Worm (Caenorhabditis elegans) whole organism, early embryonic: ENCODE results near the gene C50B6.9.

Experiments used
- B0310.2 ChIP-seq: sonication (generic microtip); optimal IDR thresholded peaks from 2 replicates; lab custom pipeline; 2016; ENCODE audit warnings: mild to moderate bottlenecking, missing genetic modification characterization, missing compliant biosample characterization
- F13C5.2 ChIP-seq: sonication (generic microtip); optimal IDR thresholded peaks from 2 replicates; lab custom pipeline; 2017; ENCODE audit warnings: mild to moderate bottlenecking, missing genetic modification characterization, inconsistent platforms, missing compliant biosample characterization
- aly-1 ChIP-seq: sonication (generic microtip); optimal IDR thresholded peaks from 2 replicates; lab custom pipeline; 2016; ENCODE audit warnings: missing genetic modification characterization, missing compliant biosample characterization
- ama-1 ChIP-seq: fragments of 150-350 bp; optimal IDR thresholded peaks from 2 replicates; lab custom pipeline; 2014
- ceh-13 ChIP-seq: fragments of 200-800 bp; sonication (Bioruptor generic); optimal IDR thresholded peaks from 2 replicates; lab custom pipeline; 2018; ENCODE audit warnings: mild to moderate bottlenecking, missing genetic modification characterization, missing compliant biosample characterization
- ceh-36 ChIP-seq: sonication (generic microtip); optimal IDR thresholded peaks from 2 replicates; lab custom pipeline; 2016; ENCODE audit warnings: missing genetic modification characterization, inconsistent platforms, missing compliant biosample characterization
- ets-7 ChIP-seq: sonication (generic microtip); optimal IDR thresholded peaks from 2 replicates; lab custom pipeline; 2016; ENCODE audit warnings: missing genotype, missing genetic modification characterization, missing compliant biosample characterization
- flt-1 ChIP-seq: fragments of 200-800 bp; sonication (Bioruptor generic); IDR thresholded peaks from 2 replicates; pipeline ENCODE4 v1.3.6; 2022; ENCODE audit warnings: missing genetic modification characterization, missing compliant biosample characterization
- hmbx-1 ChIP-seq: sonication (generic microtip); optimal IDR thresholded peaks from 2 replicates; lab custom pipeline; 2016; ENCODE audit warnings: mild to moderate bottlenecking, missing genetic modification characterization, missing compliant biosample characterization
- hmg-4 ChIP-seq: fragments of 200-800 bp; sonication (Bioruptor generic); optimal IDR thresholded peaks from 2 replicates; lab custom pipeline; 2018; ENCODE audit warnings: mild to moderate bottlenecking, missing genetic modification characterization, missing compliant biosample characterization
- hnd-1 ChIP-seq: sonication (generic microtip); optimal IDR thresholded peaks from 2 replicates; lab custom pipeline; 2016; ENCODE audit warnings: missing genetic modification characterization, missing compliant biosample characterization
- pes-1 ChIP-seq: fragments of 200-800 bp; sonication (Bioruptor generic); IDR thresholded peaks from 2 replicates; pipeline ENCODE4 v1.3.6; 2022; ENCODE audit warnings: missing genetic modification reagents, missing genetic modification characterization, missing compliant biosample characterization
- scrt-1 ChIP-seq: fragments of 200-800 bp; sonication (Bioruptor generic); IDR thresholded peaks from 2 replicates; pipeline ENCODE4 v1.3.6; 2022; ENCODE audit warnings: missing genetic modification characterization, missing compliant biosample characterization
- sea-1 ChIP-seq: fragments of 200-800 bp; sonication (Bioruptor generic); conservative IDR thresholded peaks from 2 replicates; pipeline ENCODE4 v1.3.6; 2022; ENCODE audit warnings: missing genetic modification characterization, missing compliant biosample characterization
- tbx-11 ChIP-seq: fragments of 200-800 bp; sonication (Bioruptor generic); IDR thresholded peaks from 2 replicates; pipeline ENCODE4 v1.3.6; 2022; ENCODE audit warnings: missing genetic modification characterization, missing compliant biosample characterization
- tbx-37 ChIP-seq: fragments of 200-800 bp; sonication (Bioruptor generic); conservative IDR thresholded peaks from 2 replicates; pipeline ENCODE4 v1.3.6; 2022; ENCODE audit warnings: missing genetic modification reagents, missing genetic modification characterization, missing compliant biosample characterization
- tra-4 ChIP-seq: sonication (generic microtip); optimal IDR thresholded peaks from 2 replicates; lab custom pipeline; 2017; ENCODE audit warnings: missing genetic modification characterization, missing compliant biosample characterization

C50B6.9 gene

DNA sequence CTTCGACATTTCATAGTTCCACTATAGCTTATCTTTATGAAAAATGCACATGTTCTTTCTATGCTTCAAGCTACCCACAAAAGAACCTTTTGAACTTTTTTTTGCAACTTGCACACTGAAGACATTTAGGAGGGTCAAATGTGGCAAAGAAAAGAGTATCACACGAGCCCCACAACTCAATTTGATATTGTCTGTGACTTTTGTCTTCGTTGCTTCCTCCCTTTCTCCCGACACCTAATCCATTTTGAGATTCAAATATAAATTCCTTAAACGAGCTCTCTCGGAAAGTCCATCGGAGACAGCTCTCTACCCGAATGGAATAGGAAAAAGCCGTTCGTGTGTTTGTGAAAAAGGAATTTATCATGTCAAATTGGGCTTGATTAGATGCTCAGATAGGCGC is 14.1 kb downstream of the C50B6.9 start:
- TF ChIP-seq pes-1 (GFP tag; lab: Robert Waterston, UW), result no peak
- no peak for TF ChIP-seq hnd-1 (tag; lab: Kevin White, UChicago)
- no peak for TF ChIP-seq hmg-4 (GFP tag; lab: Kevin White, UChicago)
- TF ChIP-seq tbx-11, result no peak
- no peak for TF ChIP-seq sea-1 (GFP tag; lab: Robert Waterston, UW)
- no peak for TF ChIP-seq ceh-36 (tag; lab: Kevin White, UChicago)

DNA sequence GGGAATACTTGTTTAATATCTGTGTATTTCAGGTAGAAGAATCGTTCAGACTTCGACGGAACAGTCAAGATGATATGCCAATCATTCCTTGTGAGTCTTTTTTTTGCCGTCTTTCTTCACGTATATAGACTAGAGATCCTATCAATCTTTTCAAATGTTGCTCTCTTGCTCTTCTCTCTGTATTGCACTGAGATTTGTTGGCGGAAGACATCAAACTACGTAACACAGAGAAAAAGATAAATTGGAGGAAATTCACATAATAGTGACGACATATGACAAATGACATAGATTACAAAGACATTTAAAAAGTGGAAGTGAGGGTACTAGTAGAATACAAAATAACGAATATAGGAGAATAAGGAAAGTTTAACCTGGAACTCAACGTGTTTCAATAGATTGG is 15.6 kb downstream of the C50B6.9 start:
- TF ChIP-seq sea-1 (GFP tag; lab: Robert Waterston, UW), result no peak
- no peak for TF ChIP-seq ama-1
- no peak for TF ChIP-seq B0310.2 (tag; lab: Kevin White, UChicago)
- TF ChIP-seq hmbx-1 (tag; lab: Kevin White, UChicago), result no peak
- no peak for TF ChIP-seq ceh-36 (tag; lab: Kevin White, UChicago)
- no peak for TF ChIP-seq tra-4 (tag; lab: Kevin White, UChicago)
- no peak for TF ChIP-seq hmg-4 (GFP tag; lab: Kevin White, UChicago)
- TF ChIP-seq hnd-1 (tag; lab: Kevin White, UChicago), result no peak
- TF ChIP-seq tbx-11, result no peak
- TF ChIP-seq tbx-37, result no peak
- TF ChIP-seq flt-1 (GFP tag; lab: Robert Waterston, UW), result no peak

DNA sequence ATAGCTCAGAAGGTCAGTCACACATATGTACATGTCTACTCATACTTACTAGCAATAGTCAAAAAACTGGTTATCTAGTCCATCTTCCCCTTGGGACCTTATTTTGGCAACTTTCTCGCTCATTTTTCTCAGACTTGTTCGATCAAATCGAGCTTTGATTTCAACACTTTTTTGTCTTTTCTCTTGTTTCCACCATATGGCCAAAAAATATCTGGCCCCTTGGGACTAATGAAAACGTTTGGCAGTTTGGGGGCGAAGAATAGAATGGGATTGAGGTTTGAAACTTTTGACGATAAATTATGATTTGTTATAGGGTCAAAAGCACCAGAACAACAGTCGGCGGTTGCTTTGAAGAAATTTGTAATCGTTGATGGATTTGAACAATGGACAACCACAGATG is 16.2 kb downstream of the C50B6.9 start:
- no peak for TF ChIP-seq aly-1 (tag; lab: Kevin White, UChicago)
- no peak for TF ChIP-seq ets-7 (tag; lab: Kevin White, UChicago)
- no peak for TF ChIP-seq pes-1 (GFP tag; lab: Robert Waterston, UW)
- TF ChIP-seq hmg-4 (GFP tag; lab: Kevin White, UChicago), result no peak
- TF ChIP-seq tbx-11, result no peak
- no peak for TF ChIP-seq sea-1 (GFP tag; lab: Robert Waterston, UW)
- no peak for TF ChIP-seq hnd-1 (tag; lab: Kevin White, UChicago)
- no peak for TF ChIP-seq scrt-1 (GFP tag; lab: Robert Waterston, UW)
- TF ChIP-seq ceh-13, result no peak
- no peak for TF ChIP-seq B0310.2 (tag; lab: Kevin White, UChicago)
- TF ChIP-seq hmbx-1 (tag; lab: Kevin White, UChicago), result no peak
- TF ChIP-seq ama-1, result no peak
- TF ChIP-seq tra-4 (tag; lab: Kevin White, UChicago), result no peak
- TF ChIP-seq flt-1 (GFP tag; lab: Robert Waterston, UW), result no peak
- no peak for TF ChIP-seq ceh-36 (tag; lab: Kevin White, UChicago)
- no peak for TF ChIP-seq tbx-37
- TF ChIP-seq F13C5.2 (tag; lab: Kevin White, UChicago), result no peak

DNA sequence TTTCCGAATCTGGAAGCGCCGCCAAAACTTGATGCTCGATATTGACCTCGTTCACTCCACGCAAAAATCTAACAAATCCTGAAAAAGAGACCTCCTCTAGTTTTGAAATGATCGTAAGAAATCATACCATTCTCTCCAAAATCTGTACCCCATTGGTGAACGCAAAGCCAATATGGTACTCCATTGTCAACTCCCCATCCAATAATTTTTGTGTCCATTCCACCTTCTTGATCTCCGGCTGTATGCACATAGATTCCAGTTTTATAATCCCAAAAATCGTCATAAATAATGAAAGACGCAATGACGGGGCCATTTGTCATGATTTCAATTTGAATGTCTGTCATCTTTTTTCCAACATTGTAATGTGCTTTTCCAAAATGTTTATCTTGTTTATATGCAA is 20.0 kb downstream of the C50B6.9 start:
- TF ChIP-seq pes-1 (GFP tag; lab: Robert Waterston, UW) (no peak), ceh-36 (tag; lab: Kevin White, UChicago) (no peak), ceh-13 (no peak), hmbx-1 (tag; lab: Kevin White, UChicago) (no peak), scrt-1 (GFP tag; lab: Robert Waterston, UW) (no peak), sea-1 (GFP tag; lab: Robert Waterston, UW) (no peak), tbx-11 (no peak), flt-1 (GFP tag; lab: Robert Waterston, UW) (no peak), tra-4 (tag; lab: Kevin White, UChicago) (no peak), aly-1 (tag; lab: Kevin White, UChicago) (no peak), ets-7 (tag; lab: Kevin White, UChicago) (no peak), B0310.2 (tag; lab: Kevin White, UChicago) (no peak), hmg-4 (GFP tag; lab: Kevin White, UChicago) (no peak), tbx-37 (no peak), hnd-1 (tag; lab: Kevin White, UChicago) (no peak)

DNA sequence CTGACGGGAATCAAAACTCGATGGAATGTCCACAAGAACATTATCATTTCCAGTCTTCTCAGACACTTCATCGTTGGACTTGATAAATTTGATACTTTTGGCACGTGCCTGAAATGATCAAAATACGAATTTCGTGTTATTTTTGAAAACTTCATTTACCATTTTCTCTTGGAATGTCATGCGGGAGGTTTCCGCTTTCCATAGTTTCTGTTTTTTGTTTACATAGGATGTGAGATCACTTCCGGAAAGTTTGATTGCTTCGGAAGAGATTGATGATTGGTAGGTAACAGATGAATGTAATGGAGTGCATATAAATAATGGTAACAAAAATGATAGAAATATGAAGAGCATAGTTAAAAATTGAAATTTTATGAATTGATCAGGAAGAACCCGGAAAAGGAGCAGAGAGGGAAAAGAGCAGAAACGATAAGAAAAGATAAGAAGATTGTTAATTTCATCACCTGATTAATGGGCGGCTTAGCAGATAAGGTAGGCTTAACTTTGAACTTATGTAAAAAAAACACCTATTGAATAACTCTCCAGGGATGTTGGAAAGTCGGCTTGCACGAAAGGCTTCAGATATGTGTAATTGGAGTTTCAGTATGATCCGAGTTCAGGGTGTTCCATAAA is 21.6 kb downstream of the C50B6.9 start, which contains the start of gene F32H5.1:
Gene F32H5.1, minus strand, starts transcription at position 386 of the 630 bp plus-strand sequence.
- TF ChIP-seq ceh-36 (tag; lab: Kevin White, UChicago) (no peak), pes-1 (GFP tag; lab: Robert Waterston, UW) (no peak), hnd-1 (tag; lab: Kevin White, UChicago) (no peak), aly-1 (tag; lab: Kevin White, UChicago) (no peak), ama-1 (no peak), ceh-13 (no peak), B0310.2 (tag; lab: Kevin White, UChicago) (no peak), tbx-37 (no peak), F13C5.2 (tag; lab: Kevin White, UChicago) (no peak), flt-1 (GFP tag; lab: Robert Waterston, UW) (no peak), sea-1 (GFP tag; lab: Robert Waterston, UW) (no peak), hmbx-1 (tag; lab: Kevin White, UChicago) (no peak)

DNA sequence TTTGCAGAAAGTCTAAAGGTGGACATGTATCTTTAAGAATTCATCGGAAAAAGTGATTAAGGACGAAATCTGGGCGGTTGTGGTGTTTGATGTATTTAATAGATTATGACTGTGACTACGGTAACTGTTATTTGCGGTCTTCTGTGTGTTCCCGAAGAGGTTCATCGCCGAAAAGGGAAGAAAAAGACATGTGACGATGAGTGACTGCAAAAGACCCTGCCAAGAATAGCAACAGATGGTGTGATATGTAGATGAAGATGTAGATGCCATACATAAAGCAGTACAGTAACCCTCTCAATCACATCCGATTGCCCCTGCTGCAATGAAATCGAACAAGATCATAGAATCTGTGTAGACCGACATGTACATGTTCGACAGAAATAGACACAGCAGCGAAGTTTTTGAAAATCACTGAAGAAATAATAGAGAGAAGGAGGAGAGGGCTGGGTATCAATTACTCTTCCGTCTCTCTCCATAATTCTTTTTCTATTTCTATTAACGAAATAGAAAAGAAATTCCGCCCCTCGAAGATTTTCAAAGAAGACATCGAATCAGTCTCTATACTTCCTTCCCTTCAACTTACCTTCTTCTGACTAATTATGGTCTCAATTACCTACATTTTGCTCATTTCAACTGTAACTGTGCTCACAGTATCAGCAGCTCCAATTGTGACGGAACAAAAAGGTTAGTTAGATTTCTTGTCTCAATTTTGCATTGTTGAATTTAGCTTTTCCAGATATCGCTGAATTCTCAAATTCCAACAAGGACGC is 22.8 kb downstream of the C50B6.9 start, which contains the start of gene F32H5.3:
Gene F32H5.3, plus strand, starts transcription at position 513 of the 770 bp plus-strand sequence.
- TF ChIP-seq hmg-4 (GFP tag; lab: Kevin White, UChicago), result no peak
- no peak for TF ChIP-seq scrt-1 (GFP tag; lab: Robert Waterston, UW)
- TF ChIP-seq pes-1 (GFP tag; lab: Robert Waterston, UW), result no peak
- TF ChIP-seq sea-1 (GFP tag; lab: Robert Waterston, UW), result no peak
- TF ChIP-seq B0310.2 (tag; lab: Kevin White, UChicago), result no peak
- no peak for TF ChIP-seq ets-7 (tag; lab: Kevin White, UChicago)
- no peak for TF ChIP-seq ceh-13
- no peak for TF ChIP-seq hmbx-1 (tag; lab: Kevin White, UChicago)
- TF ChIP-seq ama-1, result no peak
- no peak for TF ChIP-seq tra-4 (tag; lab: Kevin White, UChicago)
